Worm (Caenorhabditis elegans): ENCODE measurements around the gene nhr-277.

DNA sequence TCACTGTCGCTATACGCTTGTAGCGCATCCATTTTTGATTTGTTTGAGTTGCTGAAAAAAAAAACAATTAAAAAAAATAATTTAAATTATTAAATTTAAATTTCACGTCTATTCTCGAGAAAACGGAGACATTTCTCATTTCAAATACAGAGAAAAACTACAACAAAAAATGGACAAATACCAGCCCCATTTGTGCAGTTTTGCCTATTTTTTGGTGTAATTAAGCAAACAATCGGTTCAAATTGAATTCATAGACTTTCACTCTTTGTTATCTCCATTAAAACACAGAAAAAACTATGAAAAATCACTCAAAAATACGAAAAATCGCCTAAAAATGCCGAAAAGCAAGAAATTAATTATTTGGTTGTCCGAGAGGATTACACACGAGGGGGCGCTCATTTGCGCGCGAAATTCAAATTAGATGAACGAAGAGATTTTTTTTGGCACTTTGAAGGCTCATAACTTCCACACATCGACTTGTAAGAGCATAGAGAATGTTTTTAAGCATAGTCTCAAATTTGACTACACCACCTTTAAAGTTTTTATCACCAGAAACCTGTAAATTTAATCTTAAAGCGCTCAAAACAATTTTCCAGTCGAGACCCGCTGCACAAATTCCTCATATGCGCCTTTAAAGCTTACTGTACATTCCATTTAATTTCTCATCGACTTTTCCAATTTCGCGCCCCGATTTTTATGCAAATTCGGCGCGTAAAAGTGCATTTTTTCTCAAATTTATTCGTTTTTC is 40.2 kb downstream of the nhr-277 start, which contains the start of gene Y54G2A.12:
- no peak for TF ChIP-seq aly-2 (tag; optimal IDR thresholded peaks at IDR 0.05)
- TF ChIP-seq zag-1 (tag; optimal IDR thresholded peaks at IDR 0.05) = no peak
- no peak for TF ChIP-seq ceh-9 (tag; optimal IDR thresholded peaks at IDR 0.05)
- no peak for TF ChIP-seq egl-27 (tag; optimal IDR thresholded peaks at IDR 0.05)
- no peak for TF ChIP-seq nhr-11 (tag; optimal IDR thresholded peaks at IDR 0.05)
